Worm (Caenorhabditis elegans): ENCODE data around the gene Y51H4A.938.
A peak's percentile ranks its signal among the peaks of the same experiment; 100 is the strongest.

Gene Y51H4A.938

DNA sequence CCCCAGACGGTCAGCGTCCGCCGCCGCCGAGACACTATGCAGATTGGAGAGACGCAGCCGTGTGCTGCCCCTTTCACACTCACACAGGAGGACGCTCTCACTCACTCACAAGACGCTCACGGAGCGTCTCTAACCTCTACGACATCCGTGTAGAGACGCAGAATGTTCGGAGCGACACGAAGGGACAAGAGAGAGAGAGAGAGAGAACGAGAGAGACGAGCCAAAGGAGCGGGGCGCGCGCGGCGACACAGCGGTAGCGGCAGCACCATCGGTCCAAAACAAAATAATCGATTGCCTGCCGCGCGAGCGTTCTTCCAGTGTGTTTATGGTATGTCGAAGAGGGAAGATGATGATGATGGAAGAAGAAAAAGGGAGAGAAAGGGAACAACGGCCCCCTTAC lies 11.3 kb downstream of the Y51H4A.938 start (continued):
- TF ChIP-seq nhr-11 (tag; optimal IDR thresholded peaks at IDR 0.05) (no peak), fkh-4 (tag; optimal IDR thresholded peaks at IDR 0.05; ENCODE audit: borderline replicate concordance) (peak; percentile 36), pag-3 (tag; optimal IDR thresholded peaks at IDR 0.05; ENCODE audit: borderline replicate concordance, insufficient read depth) (no peak), nhr-90 (tag; optimal IDR thresholded peaks at IDR 0.05; ENCODE audit: poor library complexity) (peak; percentile 85), unc-130 (tag; optimal IDR thresholded peaks at IDR 0.05) (no peak), egl-27 (tag; optimal IDR thresholded peaks at IDR 0.05) (peak in 1 of 2 experiments; percentile 14), dsc-1 (tag; optimal IDR thresholded peaks at IDR 0.05) (peak; percentile 59), unc-86 (tag; optimal IDR thresholded peaks at IDR 0.05) (peak; percentile 86), nhr-71 (tag; optimal IDR thresholded peaks at IDR 0.05) (peak; percentile 95), C04F5.9 (tag; optimal IDR thresholded peaks at IDR 0.05) (peak; percentile 10), mdl-1 (tag; optimal IDR thresholded peaks at IDR 0.05) (peak in 1 of 2 experiments; percentile 75), jun-1 (tag; optimal IDR thresholded peaks at IDR 0.05) (peak; percentile 88), lir-3 (tag; optimal IDR thresholded peaks at IDR 0.05; ENCODE audit: poor library complexity) (no peak), elt-2 (tag; optimal IDR thresholded peaks at IDR 0.05) (peak; percentile 47), mab-9 (GFP tag; IDR thresholded peaks at IDR 0.05) (peak; percentile 60; the same call in 1 of the 2 replicates), zag-1 (tag; optimal IDR thresholded peaks at IDR 0.05) (no peak), ztf-11 (tag; optimal IDR thresholded peaks at IDR 0.05) (peak in 1 of 2 experiments; percentile 71), irx-1 (tag; optimal IDR thresholded peaks at IDR 0.05) (peak; percentile 4), lsy-2 (tag; optimal IDR thresholded peaks at IDR 0.05) (peak; percentile 74 to 86), snpc-4 (tag; optimal IDR thresholded peaks at IDR 0.05) (peak; percentile 62), nhr-237 (tag; optimal IDR thresholded peaks at IDR 0.05) (peak; percentile 37), efl-3 (GFP tag; optimal IDR thresholded peaks at IDR 0.05) (no peak), lin-15B (tag; optimal IDR thresholded peaks at IDR 0.05) (no peak), nhr-12 (tag; optimal IDR thresholded peaks at IDR 0.05) (no peak), C34B4.2 (tag; optimal IDR thresholded peaks at IDR 0.05) (no peak), lin-14 (GFP tag; optimal IDR thresholded peaks at IDR 0.05) (peak; percentile 96), dpl-1 (GFP tag; optimal IDR thresholded peaks at IDR 0.05) (peak in 2 of 3 experiments; percentile 34 to 40), blmp-1 (tag; optimal IDR thresholded peaks at IDR 0.05) (peak; percentile 80), nhr-85 (tag) (peak; percentile 91), alr-1 (tag; optimal IDR thresholded peaks at IDR 0.05; ENCODE audit: borderline replicate concordance) (no peak), ceh-8 (GFP tag; optimal IDR thresholded peaks at IDR 0.05) (peak; percentile 58), ztf-4 (tag; optimal IDR thresholded peaks at IDR 0.05) (peak; percentile 48), mep-1 (tag; optimal IDR thresholded peaks at IDR 0.05) (peak; percentile 81), C16A3.4 (tag; optimal IDR thresholded peaks at IDR 0.05) (peak; percentile 58), lin-13 (GFP tag; optimal IDR thresholded peaks at IDR 0.05) (peak; percentile 55), isw-1 (GFP tag; IDR thresholded peaks at IDR 0.05) (peak; percentile 61), ceh-90 (tag; optimal IDR thresholded peaks at IDR 0.05) (no peak), lin-39 (tag; optimal IDR thresholded peaks at IDR 0.05) (no peak), nhr-20 (tag; optimal IDR thresholded peaks at IDR 0.05) (peak; percentile 91), efl-1 (optimal IDR thresholded peaks at IDR 0.05) (peak; percentile 70 to 87), efl-1 (GFP tag; optimal IDR thresholded peaks at IDR 0.05 in 1 of 2) (peak in 1 of 2 experiments; percentile 32), fkh-8 (tag; optimal IDR thresholded peaks at IDR 0.05) (peak; percentile 89), lin-35 (GFP tag; optimal IDR thresholded peaks at IDR 0.05) (peak; percentile 68 to 73), swsn-7 (tag; optimal IDR thresholded peaks at IDR 0.05) (peak; percentile 89), skn-1 (tag; optimal IDR thresholded peaks at IDR 0.05) (peak; percentile 55), nhr-47 (tag; optimal IDR thresholded peaks at IDR 0.05) (peak; percentile 87)
